Worm (Caenorhabditis elegans) whole organism, young adult: ENCODE measurements around the gene F42F12.3.

Experiments used
- B0035.1 ChIP-seq: sonication (generic microtip); optimal IDR thresholded peaks from 2 replicates; lab custom pipeline; 2016; ENCODE audit warnings: missing genetic modification characterization, mild to moderate bottlenecking, missing compliant biosample characterization, missing genotype, missing genetic modification reagents
- B0261.1 ChIP-seq: sonication (generic microtip); optimal IDR thresholded peaks from 2 replicates; lab custom pipeline; 2016; ENCODE audit warnings: mild to moderate bottlenecking, missing genetic modification characterization, moderate library complexity, missing compliant biosample characterization
- C06A6.2 ChIP-seq: fragments of 200-800 bp; sonication (Bioruptor generic); conservative IDR thresholded peaks from 2 replicates; pipeline ENCODE4 v1.3.6; 2022; ENCODE audit warnings: missing genetic modification characterization, missing compliant biosample characterization
- C17E4.6 ChIP-seq: fragments of 200-800 bp; sonication (Bioruptor generic); IDR thresholded peaks from 2 replicates; pipeline ENCODE4 v1.3.6; 2022; ENCODE audit warnings: missing genetic modification reagents, missing genetic modification characterization, missing compliant biosample characterization
- F55B11.4 ChIP-seq: sonication (generic microtip); optimal IDR thresholded peaks from 2 replicates; lab custom pipeline; 2016; ENCODE audit warnings: missing compliant biosample characterization, missing genetic modification characterization, borderline replicate concordance; ENCODE audit not compliant: insufficient read depth
- F57C9.4 ChIP-seq: sonication (generic microtip); optimal IDR thresholded peaks from 2 replicates; lab custom pipeline; 2017; ENCODE audit warnings: mild to moderate bottlenecking, missing genetic modification characterization, missing compliant biosample characterization
- Y56A3A.18 ChIP-seq: fragments of 200-800 bp; sonication (Bioruptor generic); IDR thresholded peaks from 2 replicates; pipeline ENCODE4 v1.3.6; 2022; ENCODE audit warnings: missing genetic modification reagents, missing genetic modification characterization, missing compliant biosample characterization
- Y79H2A.3 ChIP-seq: fragments of 200-800 bp; sonication (Bioruptor generic); conservative IDR thresholded peaks from 2 replicates; pipeline ENCODE4 v1.3.6; 2022; ENCODE audit warnings: missing genetic modification reagents, missing genetic modification characterization, missing compliant biosample characterization
- akir-1 ChIP-seq: fragments of 200-800 bp; sonication (Bioruptor generic); optimal IDR thresholded peaks from 2 replicates; lab custom pipeline; 2018; ENCODE audit warnings: mild to moderate bottlenecking, missing genetic modification characterization, moderate library complexity, missing compliant biosample characterization
- aptf-2 ChIP-seq: fragments of 200-800 bp; sonication (Bioruptor generic); conservative IDR thresholded peaks from 2 replicates; pipeline ENCODE4 v1.3.6; 2022; ENCODE audit warnings: missing genetic modification reagents, missing genetic modification characterization, missing compliant biosample characterization
- aptf-3 ChIP-seq: fragments of 200-800 bp; sonication (Bioruptor generic); IDR thresholded peaks from 2 replicates; pipeline ENCODE4 v1.3.6; 2022; ENCODE audit warnings: missing genetic modification characterization, missing compliant biosample characterization
- bed-1 ChIP-seq: fragments of 200-800 bp; sonication (Bioruptor generic); IDR thresholded peaks from 2 replicates; pipeline ENCODE4 v1.3.6; 2022; ENCODE audit warnings: missing genetic modification reagents, missing genetic modification characterization, missing compliant biosample characterization
- cebp-1 ChIP-seq, 2 experiments: fragments of 200-800 bp in 1 of 2; sonication (Bioruptor generic) in 1 of 2; sonication (generic microtip) in 1 of 2; IDR thresholded peaks in 1 of 2; optimal IDR thresholded peaks in 1 of 2; 2 replicates each; pipeline versions ENCODE4 v1.3.6 to Lab custom; 2017 to 2022; ENCODE audit warnings: missing compliant biosample characterization in 2 of 2, missing genetic modification characterization in 2 of 2, mild to moderate bottlenecking in 1 of 2, missing genetic modification reagents in 1 of 2, moderate library complexity in 1 of 2
- cebp-2 ChIP-seq: fragments of 200-800 bp; sonication (Bioruptor generic); IDR thresholded peaks from 2 replicates; pipeline ENCODE4 v1.3.6; 2022; ENCODE audit warnings: missing genetic modification characterization, missing compliant biosample characterization
- chd-7 ChIP-seq: sonication (generic microtip); optimal IDR thresholded peaks from 2 replicates; lab custom pipeline; 2016; ENCODE audit warnings: mild to moderate bottlenecking, missing genetic modification characterization, moderate library complexity, missing compliant biosample characterization
- dpff-1 ChIP-seq: sonication (generic microtip); optimal IDR thresholded peaks from 2 replicates; lab custom pipeline; 2017; ENCODE audit warnings: mild to moderate bottlenecking, missing genetic modification characterization, missing compliant biosample characterization
- egrh-3 ChIP-seq: fragments of 200-800 bp; sonication (Bioruptor generic); IDR thresholded peaks from 2 replicates; pipeline ENCODE4 v1.3.6; 2022; ENCODE audit warnings: missing genetic modification reagents, missing genetic modification characterization, missing compliant biosample characterization
- fkh-3 ChIP-seq: sonication (generic microtip); optimal IDR thresholded peaks from 2 replicates; lab custom pipeline; 2016; ENCODE audit warnings: mild to moderate bottlenecking, missing genetic modification characterization, missing compliant biosample characterization
- hlh-12 ChIP-seq: sonication (generic microtip); optimal IDR thresholded peaks from 2 replicates; lab custom pipeline; 2016; ENCODE audit warnings: missing genetic modification characterization, missing compliant biosample characterization
- hsf-1 ChIP-seq: fragments of 200-800 bp; sonication (Bioruptor generic); IDR thresholded peaks from 2 replicates; pipeline ENCODE4 v1.3.6; 2022; ENCODE audit warnings: missing genetic modification reagents, missing genetic modification characterization, missing compliant biosample characterization
- let-526 ChIP-seq: fragments of 200-800 bp; sonication (Bioruptor generic); IDR thresholded peaks from 2 replicates; pipeline ENCODE4 v1.3.6; 2022; ENCODE audit warnings: missing genetic modification reagents, missing genetic modification characterization, missing compliant biosample characterization
- let-607 ChIP-seq, 2 experiments: fragments of 200-800 bp in 1 of 2; sonication (Bioruptor generic) in 1 of 2; sonication (generic microtip) in 1 of 2; optimal IDR thresholded peaks; 2 replicates each; lab custom pipeline; 2016 to 2018; ENCODE audit warnings: mild to moderate bottlenecking in 2 of 2, missing compliant biosample characterization in 2 of 2, missing genetic modification characterization in 2 of 2, moderate library complexity in 2 of 2, missing genotype in 1 of 2
- lsl-1 ChIP-seq: fragments of 200-800 bp; sonication (Bioruptor generic); optimal IDR thresholded peaks from 2 replicates; lab custom pipeline; 2018; ENCODE audit warnings: mild to moderate bottlenecking, missing genetic modification characterization, moderate library complexity, missing compliant biosample characterization
- lsy-27 ChIP-seq: sonication (generic microtip); optimal IDR thresholded peaks from 2 replicates; lab custom pipeline; 2017; ENCODE audit warnings: missing genetic modification characterization, mild to moderate bottlenecking, missing compliant biosample characterization, antibody characterized with exemption, missing genotype, borderline replicate concordance; ENCODE audit not compliant: insufficient read depth
- mel-28 ChIP-seq: sonication (generic microtip); optimal IDR thresholded peaks from 2 replicates; lab custom pipeline; 2016; ENCODE audit warnings: borderline replicate concordance, mild to moderate bottlenecking, missing genetic modification characterization, missing compliant biosample characterization
- nfya-1 ChIP-seq: sonication (generic microtip); optimal IDR thresholded peaks from 2 replicates; lab custom pipeline; 2017; ENCODE audit warnings: antibody characterized with exemption, missing compliant biosample characterization, missing genetic modification characterization, borderline replicate concordance; ENCODE audit not compliant: insufficient read depth
- nhr-80 ChIP-seq: sonication (generic microtip); optimal IDR thresholded peaks from 2 replicates; lab custom pipeline; 2016; ENCODE audit warnings: missing genetic modification characterization, missing compliant biosample characterization
- rcor-1 ChIP-seq: fragments of 200-800 bp; sonication (Bioruptor generic); IDR thresholded peaks from 2 replicates; pipeline ENCODE4 v1.3.6; 2022; ENCODE audit warnings: missing genetic modification reagents, missing genetic modification characterization, missing compliant biosample characterization
- repo-1 ChIP-seq: sonication (generic microtip); optimal IDR thresholded peaks from 2 replicates; lab custom pipeline; 2017; ENCODE audit warnings: mild to moderate bottlenecking, missing genetic modification characterization, missing compliant biosample characterization
- rpc-1 ChIP-seq, 2 experiments: fragments of 150-350 bp in 1 of 2; sonication (generic microtip) in 1 of 2; optimal IDR thresholded peaks; 2 replicates each; lab custom pipeline; 2014 to 2018; ENCODE audit warnings: missing biosample characterization in 1 of 2, missing genetic modification characterization in 1 of 2, missing genetic modification reagents in 1 of 2, missing genotype in 1 of 2
- snpc-1.3 ChIP-seq: sonication (generic microtip); optimal IDR thresholded peaks from 2 replicates; lab custom pipeline; 2017; ENCODE audit warnings: missing genetic modification characterization, mild to moderate bottlenecking, missing compliant biosample characterization, antibody characterized with exemption, moderate library complexity, missing genotype, missing genetic modification reagents; ENCODE audit not compliant: insufficient read depth
- snpc-3.4 ChIP-seq: sonication (generic microtip); optimal IDR thresholded peaks from 2 replicates; lab custom pipeline; 2017; ENCODE audit warnings: missing genetic modification characterization, mild to moderate bottlenecking, missing compliant biosample characterization, antibody characterized with exemption, moderate library complexity, missing genotype, missing genetic modification reagents
- sptf-2 ChIP-seq: fragments of 200-800 bp; sonication (Bioruptor generic); optimal IDR thresholded peaks from 2 replicates; lab custom pipeline; 2018; ENCODE audit warnings: mild to moderate bottlenecking, missing genetic modification characterization, missing compliant biosample characterization
- unc-62 ChIP-seq: fragments of 150-350 bp; optimal IDR thresholded peaks from 2 replicates; lab custom pipeline; 2014; ENCODE audit warnings: missing biosample characterization, missing genetic modification reagents, missing genetic modification characterization
- xnd-1 ChIP-seq: sonication (generic microtip); optimal IDR thresholded peaks from 2 replicates; lab custom pipeline; 2016; ENCODE audit warnings: missing genotype, missing genetic modification reagents, missing genetic modification characterization, missing compliant biosample characterization
- zfh-2 ChIP-seq: fragments of 200-800 bp; sonication (Bioruptor generic); conservative IDR thresholded peaks from 2 replicates; pipeline ENCODE4 v1.3.6; 2022; ENCODE audit warnings: missing genetic modification reagents, missing genetic modification characterization, missing compliant biosample characterization

Gene F42F12.3

ce11 chrX:12328676-12329075, 21.7 kb upstream of the F42F12.3 start, which contains the start of gene srd-45:
srd-45 (plus strand) TSS chrX:12328976.
- TF ChIP-seq zfh-2 (GFP tag; lab: Robert Waterston, UW) = no peak
- TF ChIP-seq B0035.1 (tag; lab: Kevin White, UChicago) = no peak
- TF ChIP-seq Y79H2A.3 (GFP tag; lab: Robert Waterston, UW) = no peak
- TF ChIP-seq cebp-2 = no peak

ce11 chrX:12331795-12332194, 18.6 kb upstream of the F42F12.3 start, which contains the start of gene srd-46:
srd-46 (plus strand) TSS chrX:12332095.
- TF ChIP-seq F57C9.4 (tag; lab: Kevin White, UChicago) (no peak), chd-7 (no peak), Y56A3A.18 (no peak), nfya-1 (tag; lab: Kevin White, UChicago) (no peak), unc-62 (GFP tag; lab: Kevin White, UChicago) (no peak), lsy-27 (tag; lab: Kevin White, UChicago) (no peak), B0261.1 (tag; lab: Kevin White, UChicago) (no peak), egrh-3 (no peak), mel-28 (tag; lab: Kevin White, UChicago) (no peak), snpc-1.3 (tag; lab: Kevin White, UChicago) (no peak)

ce11 chrX:12333479-12333878, 16.9 kb upstream of the F42F12.3 start, which contains the start of gene srd-47:
srd-47 (plus strand) TSS chrX:12333642.
- TF ChIP-seq lsy-27 (tag; lab: Kevin White, UChicago) (no peak), cebp-2 (no peak), akir-1 (GFP tag; lab: Kevin White, UChicago) (no peak), let-526 (GFP tag; lab: Robert Waterston, UW) (no peak), aptf-2 (GFP tag; lab: Robert Waterston, UW) (no peak), nhr-80 (no peak), rpc-1 (optimal IDR thresholded peaks at IDR 0.05; lab: Kevin White, UChicago) (no peak), rpc-1 (tag; optimal IDR thresholded peaks at IDR 0.05; lab: Kevin White, UChicago) (no peak), B0261.1 (tag; lab: Kevin White, UChicago) (no peak), sptf-2 (GFP tag; lab: Kevin White, UChicago) (no peak), C06A6.2 (GFP tag; lab: Robert Waterston, UW) (no peak), hlh-12 (tag; lab: Kevin White, UChicago) (no peak), aptf-3 (GFP tag; lab: Robert Waterston, UW) (no peak), hsf-1 (GFP tag; lab: Robert Waterston, UW) (no peak), repo-1 (no peak), bed-1 (no peak), fkh-3 (tag; lab: Kevin White, UChicago) (no peak), xnd-1 (tag; lab: Kevin White, UChicago) (no peak), dpff-1 (tag; lab: Kevin White, UChicago) (no peak), lsl-1 (no peak), snpc-3.4 (tag; lab: Kevin White, UChicago) (no peak)

ce11 chrX:12335808-12336207, 14.6 kb upstream of the F42F12.3 start, which contains the start of gene srd-48:
srd-48 (plus strand) TSS chrX:12336108.
- TF ChIP-seq cebp-1 (GFP tag; IDR thresholded peaks at IDR 0.05; lab: Robert Waterston, UW) (no peak), cebp-1 (tag; optimal IDR thresholded peaks at IDR 0.05; lab: Kevin White, UChicago) (no peak), C17E4.6 (GFP tag; lab: Robert Waterston, UW) (no peak), let-607 (tag; optimal IDR thresholded peaks at IDR 0.05; lab: Kevin White, UChicago) (no peak), rcor-1 (GFP tag; lab: Robert Waterston, UW) (no peak), F55B11.4 (tag; lab: Kevin White, UChicago) (no peak), B0261.1 (tag; lab: Kevin White, UChicago) (no peak)
